Fruit fly (Drosophila melanogaster) whole organism, embryonic: ENCODE measurements around the gene EMC5.

Experiments used
- Awh ChIP-seq: fragments of 200-800 bp; sonication (Bioruptor generic); IDR thresholded peaks from 2 replicates; pipeline ENCODE4, ENCODE4 v1.3.6; 2022; ENCODE audit warnings: missing biosample characterization, missing genetic modification characterization
- B-H2 ChIP-seq: fragments of 200-800 bp; sonication (Bioruptor generic); optimal IDR thresholded peaks from 2 replicates; lab custom pipeline; 2018; ENCODE audit warnings: missing biosample characterization, mild to moderate bottlenecking, missing genetic modification characterization
- CG12299 ChIP-seq: fragments of 200-800 bp; sonication (Bioruptor generic); optimal IDR thresholded peaks from 2 replicates; lab custom pipeline; 2018; ENCODE audit warnings: missing biosample characterization, mild to moderate bottlenecking, missing genetic modification characterization
- CG14710 ChIP-seq: fragments of 200-800 bp; sonication (Bioruptor generic); optimal IDR thresholded peaks from 3 replicates; lab custom pipeline; 2019; ENCODE audit warnings: missing biosample characterization, mild to moderate bottlenecking, missing genetic modification characterization, moderate library complexity
- CG17385 ChIP-seq: fragments of 200-800 bp; sonication (Bioruptor generic); optimal IDR thresholded peaks from 3 replicates; lab custom pipeline; 2018; ENCODE audit warnings: missing biosample characterization, mild to moderate bottlenecking, missing genetic modification characterization
- CG18011 ChIP-seq: fragments of 200-800 bp; sonication (Bioruptor generic); optimal IDR thresholded peaks from 2 replicates; lab custom pipeline; 2017; ENCODE audit warnings: missing biosample characterization, missing genetic modification characterization, mild to moderate bottlenecking, moderate library complexity, missing genotype
- CG30020 ChIP-seq: fragments of 200-800 bp; optimal IDR thresholded peaks from 2 replicates; lab custom pipeline; 2019; ENCODE audit warnings: missing biosample characterization, mild to moderate bottlenecking, missing genetic modification characterization, moderate library complexity
- CG30403 ChIP-seq: fragments of 200-800 bp; sonication (Bioruptor generic); optimal IDR thresholded peaks from 3 replicates; lab custom pipeline; 2016; ENCODE audit warnings: missing biosample characterization, missing genetic modification characterization
- CG3281 ChIP-seq: fragments of 200-800 bp; sonication (Bioruptor generic); optimal IDR thresholded peaks from 3 replicates; lab custom pipeline; 2017; ENCODE audit warnings: missing biosample characterization, mild to moderate bottlenecking, missing genetic modification characterization
- CG3847 ChIP-seq: fragments of 200-800 bp; sonication (Bioruptor generic); IDR thresholded peaks from 2 replicates; pipeline ENCODE4 v1.3.6; 2022; ENCODE audit warnings: missing biosample characterization, missing genetic modification characterization
- CG5953 ChIP-seq: fragments of 200-800 bp; sonication (Bioruptor generic); IDR thresholded peaks from 2 replicates; pipeline ENCODE4 v1.3.6; 2022; ENCODE audit warnings: missing biosample characterization, missing genetic modification characterization
- CG6654 ChIP-seq: fragments of 200-800 bp; sonication (Bioruptor generic); optimal IDR thresholded peaks from 2 replicates; lab custom pipeline; 2017; ENCODE audit warnings: missing biosample characterization, mild to moderate bottlenecking, missing genetic modification characterization
- CG6813 ChIP-seq: fragments of 200-800 bp; sonication (Bioruptor generic); optimal IDR thresholded peaks from 2 replicates; lab custom pipeline; 2017; ENCODE audit warnings: missing biosample characterization, missing genetic modification characterization, mild to moderate bottlenecking, moderate library complexity, missing genetic modification reagents
- CG7786 ChIP-seq: fragments of 200-800 bp; sonication (Bioruptor generic); optimal IDR thresholded peaks from 2 replicates; lab custom pipeline; 2016; ENCODE audit warnings: missing biosample characterization, missing genetic modification characterization
- CG7928 ChIP-seq: fragments of 200-800 bp; sonication (Bioruptor generic); optimal IDR thresholded peaks from 2 replicates; lab custom pipeline; 2017; ENCODE audit warnings: missing biosample characterization, mild to moderate bottlenecking, missing genetic modification characterization
- CG8359 ChIP-seq: fragments of 200-800 bp; sonication (Bioruptor generic); optimal IDR thresholded peaks from 2 replicates; lab custom pipeline; 2017; ENCODE audit warnings: missing biosample characterization, mild to moderate bottlenecking, missing genetic modification characterization, borderline replicate concordance
- CG8388 ChIP-seq: fragments of 200-800 bp; sonication (Bioruptor generic); optimal IDR thresholded peaks from 2 replicates; lab custom pipeline; 2019; ENCODE audit warnings: missing biosample characterization, mild to moderate bottlenecking, missing genetic modification characterization, moderate library complexity
- CG8478 ChIP-seq: fragments of >200 bp; optimal IDR thresholded peaks from 2 replicates; lab custom pipeline; 2018
- Doc2 ChIP-seq: fragments of 200-800 bp; sonication (Bioruptor generic); IDR thresholded peaks from 2 replicates; pipeline ENCODE4 v1.3.6; 2022; ENCODE audit warnings: missing biosample characterization, missing genetic modification characterization
- Drgx ChIP-seq: fragments of 200-800 bp; sonication (Bioruptor generic); IDR thresholded peaks from 2 replicates; pipeline ENCODE4 v1.3.6; 2022; ENCODE audit warnings: missing biosample characterization, missing genetic modification characterization
- E2f2 ChIP-seq: fragments of 200-800 bp; sonication (Bioruptor generic); IDR thresholded peaks from 2 replicates; pipeline ENCODE4 v1.3.6; 2022; ENCODE audit warnings: missing biosample characterization, missing genetic modification characterization
- HLH54F ChIP-seq: fragments of 200-800 bp; sonication (Bioruptor generic); optimal IDR thresholded peaks from 3 replicates; lab custom pipeline; 2016; ENCODE audit warnings: missing biosample characterization, missing genetic modification characterization
- HmgD ChIP-seq: fragments of 200-800 bp; sonication (Bioruptor generic); optimal IDR thresholded peaks from 3 replicates; lab custom pipeline; 2016; ENCODE audit warnings: missing biosample characterization, missing genetic modification characterization
- Lpt ChIP-seq: fragments of >200 bp; optimal IDR thresholded peaks from 2 replicates; lab custom pipeline; 2018; ENCODE audit warnings: missing biosample characterization, missing genetic modification characterization
- MBD-R2 ChIP-seq: fragments of 200-800 bp; sonication (Bioruptor generic); IDR thresholded peaks from 2 replicates; pipeline ENCODE4 v1.3.6; 2022; ENCODE audit warnings: missing biosample characterization, missing genetic modification characterization
- NFAT ChIP-seq: fragments of 200-800 bp; sonication (Bioruptor generic); IDR thresholded peaks from 2 replicates; pipeline ENCODE4 v1.3.6; 2022; ENCODE audit warnings: missing biosample characterization, missing genetic modification characterization
- Oaz ChIP-seq: fragments of 200-800 bp; sonication (Bioruptor generic); IDR thresholded peaks from 2 replicates; pipeline ENCODE4 v1.3.6; 2022; ENCODE audit warnings: missing biosample characterization, missing genetic modification characterization
- al ChIP-seq: fragments of 200-800 bp; sonication (Bioruptor generic); IDR thresholded peaks from 2 replicates; pipeline ENCODE4 v1.3.6; 2022; ENCODE audit warnings: missing biosample characterization, missing genetic modification characterization
- bbx ChIP-seq: fragments of 200-800 bp; sonication (Bioruptor generic); IDR thresholded peaks from 2 replicates; pipeline ENCODE4 v1.3.6; 2022; ENCODE audit warnings: missing biosample characterization, missing genetic modification characterization; ENCODE audit not compliant: partially characterized antibody
- bsh ChIP-seq, 2 experiments: fragments of 200-800 bp; sonication (Bioruptor generic); optimal IDR thresholded peaks; 2 replicates each; lab custom pipeline; 2017 to 2018; ENCODE audit warnings: mild to moderate bottlenecking in 2 of 2, missing biosample characterization in 2 of 2, missing genetic modification characterization in 2 of 2, moderate library complexity in 1 of 2
- crp ChIP-seq, 2 experiments: fragments of 200-800 bp; sonication (Bioruptor generic); optimal IDR thresholded peaks; 2 replicates in 1 of 2; 3 replicates in 1 of 2; lab custom pipeline; 2017; ENCODE audit warnings: missing biosample characterization in 2 of 2, missing genetic modification characterization in 2 of 2, mild to moderate bottlenecking in 1 of 2, moderate library complexity in 1 of 2
- dan ChIP-seq: fragments of 200-800 bp; sonication (Bioruptor generic); IDR thresholded peaks from 2 replicates; pipeline ENCODE4 v1.3.6; 2022; ENCODE audit warnings: missing biosample characterization, missing genetic modification characterization
- dati ChIP-seq: fragments of 200-800 bp; sonication (Bioruptor generic); IDR thresholded peaks from 2 replicates; pipeline ENCODE4 v1.3.6; 2022; ENCODE audit warnings: missing biosample characterization, missing genetic modification characterization
- dm ChIP-seq: fragments of 200-800 bp; sonication (Bioruptor generic); optimal IDR thresholded peaks from 3 replicates; lab custom pipeline; 2016; ENCODE audit warnings: missing biosample characterization, missing genetic modification characterization
- dmrt99B ChIP-seq: fragments of 200-800 bp; sonication (Bioruptor generic); optimal IDR thresholded peaks from 2 replicates; lab custom pipeline; 2018; ENCODE audit warnings: missing biosample characterization, mild to moderate bottlenecking, missing genetic modification characterization, moderate library complexity
- dpn ChIP-seq, 2 experiments: fragments of 200-800 bp; sonication (Bioruptor generic); optimal IDR thresholded peaks; 3 replicates each; lab custom pipeline; 2016; ENCODE audit warnings: missing biosample characterization in 2 of 2, missing genetic modification characterization in 2 of 2
- gem ChIP-seq: fragments of 200-800 bp; sonication (Bioruptor generic); optimal IDR thresholded peaks from 2 replicates; lab custom pipeline; 2019; ENCODE audit warnings: missing biosample characterization, mild to moderate bottlenecking, missing genetic modification characterization, moderate library complexity
- grau ChIP-seq: fragments of 200-800 bp; optimal IDR thresholded peaks from 3 replicates; lab custom pipeline; 2019; ENCODE audit warnings: missing biosample characterization, mild to moderate bottlenecking, missing genetic modification characterization, moderate library complexity
- gt ChIP-seq: fragments of 200-800 bp; sonication (Bioruptor generic); IDR thresholded peaks from 2 replicates; pipeline ENCODE4 v1.3.6; 2022; ENCODE audit warnings: missing biosample characterization, missing genetic modification characterization
- lab ChIP-seq: fragments of 200-800 bp; sonication (Bioruptor generic); optimal IDR thresholded peaks from 3 replicates; lab custom pipeline; 2017; ENCODE audit warnings: missing biosample characterization, missing genetic modification characterization, mild to moderate bottlenecking, moderate library complexity, missing genetic modification reagents
- lov ChIP-seq, 2 experiments: fragments of 200-800 bp in 1 of 2; fragments of >200 bp in 1 of 2; sonication (Bioruptor generic) in 1 of 2; IDR thresholded peaks in 1 of 2; optimal IDR thresholded peaks in 1 of 2; 2 replicates in 1 of 2; 3 replicates in 1 of 2; pipeline versions ENCODE4 v1.3.6 to Lab custom; 2017 to 2022; ENCODE audit warnings: missing biosample characterization in 1 of 2, missing genetic modification characterization in 1 of 2
- mam ChIP-seq: fragments of 200-800 bp; sonication (Bioruptor generic); optimal IDR thresholded peaks from 3 replicates; lab custom pipeline; 2016; ENCODE audit warnings: missing biosample characterization, missing genetic modification characterization
- phol ChIP-seq: fragments of 200-800 bp; sonication (Bioruptor generic); optimal IDR thresholded peaks from 3 replicates; lab custom pipeline; 2018; ENCODE audit warnings: missing biosample characterization, mild to moderate bottlenecking, missing genetic modification characterization, moderate library complexity
- psq ChIP-seq: fragments of 200-800 bp; sonication (Bioruptor generic); optimal IDR thresholded peaks from 2 replicates; lab custom pipeline; 2017; ENCODE audit warnings: missing biosample characterization, missing genetic modification characterization
- row ChIP-seq: fragments of 200-800 bp; sonication (Bioruptor generic); IDR thresholded peaks from 3 replicates; pipeline ENCODE4 v1.3.6; 2022; ENCODE audit warnings: missing biosample characterization, missing genetic modification characterization
- schlank ChIP-seq: fragments of 200-800 bp; sonication (Bioruptor generic); optimal IDR thresholded peaks from 2 replicates; lab custom pipeline; 2018; ENCODE audit warnings: missing biosample characterization, mild to moderate bottlenecking, missing genetic modification characterization
- seq ChIP-seq: fragments of 200-800 bp; sonication (Bioruptor generic); IDR thresholded peaks from 2 replicates; pipeline ENCODE4 v1.3.6; 2022; ENCODE audit warnings: missing biosample characterization, missing genetic modification characterization
- twi ChIP-seq: fragments of 200-800 bp; optimal IDR thresholded peaks from 2 replicates; lab custom pipeline; 2019; ENCODE audit warnings: missing biosample characterization, mild to moderate bottlenecking, missing genetic modification characterization, moderate library complexity
- yki ChIP-seq: fragments of >200 bp; optimal IDR thresholded peaks from 3 replicates; lab custom pipeline; 2018
- zf30C ChIP-seq: fragments of 200-800 bp; sonication (Bioruptor generic); optimal IDR thresholded peaks from 3 replicates; lab custom pipeline; 2018; ENCODE audit warnings: missing biosample characterization, mild to moderate bottlenecking, missing genetic modification characterization

Gene EMC5

dm6 chr2L:18946636-18947514, 40.6 kb upstream of the EMC5 start (continued):
- TF ChIP-seq Doc2 (GFP tag; lab: Robert Waterston, UW): no peak
- TF ChIP-seq seq (GFP tag; lab: Robert Waterston, UW): no peak
- TF ChIP-seq CG12299 (tag; lab: Kevin White, UChicago): no peak
- TF ChIP-seq dm (GFP tag; lab: Kevin White, UChicago): no peak
- TF ChIP-seq CG17385 (GFP tag; lab: Kevin White, UChicago): peak; percentile 77
- peak; percentile 39 for TF ChIP-seq bbx (GFP tag; lab: Robert Waterston, UW)
- TF ChIP-seq CG6813 (GFP tag; lab: Kevin White, UChicago): no peak
- 0 out of 3 replicates have a peak, but pooled peaks have one; percentile 29 for TF ChIP-seq row
- TF ChIP-seq phol (tag; lab: Kevin White, UChicago): peak; percentile 57
- no peak for TF ChIP-seq CG5953 (GFP tag; lab: Robert Waterston, UW)
- peak; percentile 78 for TF ChIP-seq gem (tag; lab: Kevin White, UChicago)
- TF ChIP-seq Oaz: no peak
- TF ChIP-seq al: no peak
- TF ChIP-seq CG30403 (GFP tag; lab: Kevin White, UChicago): no peak
- no peak for TF ChIP-seq Awh (GFP tag; lab: Robert Waterston, UW)
- TF ChIP-seq dpn (GFP tag; optimal IDR thresholded peaks at IDR 0.05; lab: Kevin White, UChicago): no peak
- peak; percentile 68 to 92 for TF ChIP-seq bsh (GFP tag; optimal IDR thresholded peaks at IDR 0.05; lab: Kevin White, UChicago)
- TF ChIP-seq Lpt (GFP tag; lab: Kevin White, UChicago): no peak
- TF ChIP-seq lab: no peak
- TF ChIP-seq E2f2 (GFP tag; lab: Robert Waterston, UW): no peak
- no peak for TF ChIP-seq gt (GFP tag; lab: Robert Waterston, UW)
- TF ChIP-seq twi: no peak
- TF ChIP-seq dan: no peak
- no peak for TF ChIP-seq schlank
- no peak for TF ChIP-seq CG3847 (GFP tag; lab: Robert Waterston, UW)
- peak; percentile 63 for TF ChIP-seq zf30C (GFP tag; lab: Kevin White, UChicago)
- TF ChIP-seq CG14710 (tag; lab: Kevin White, UChicago): peak; percentile 64
- TF ChIP-seq CG30020 (tag; lab: Kevin White, UChicago): no peak
- no peak for TF ChIP-seq yki (lab: Kevin White, UChicago)
- no peak for TF ChIP-seq MBD-R2 (GFP tag; lab: Robert Waterston, UW)
- TF ChIP-seq dati (GFP tag; lab: Robert Waterston, UW): no peak
- no peak for TF ChIP-seq B-H2 (GFP tag; lab: Kevin White, UChicago)
- TF ChIP-seq HmgD (GFP tag; lab: Kevin White, UChicago): no peak
- no peak for TF ChIP-seq CG18011
- TF ChIP-seq CG7928 (GFP tag; lab: Kevin White, UChicago): no peak
- no peak for TF ChIP-seq CG7786
- no peak for TF ChIP-seq crp (GFP tag; optimal IDR thresholded peaks at IDR 0.05; lab: Kevin White, UChicago)
- TF ChIP-seq HLH54F (GFP tag; lab: Kevin White, UChicago): no peak
- no peak for TF ChIP-seq CG6654 (GFP tag; lab: Kevin White, UChicago)
- TF ChIP-seq CG3281 (GFP tag; lab: Kevin White, UChicago): no peak
- no peak for TF ChIP-seq psq (GFP tag; lab: Kevin White, UChicago)
- peak; percentile 53 for TF ChIP-seq CG8388 (GFP tag; lab: Kevin White, UChicago)
- TF ChIP-seq lov (optimal IDR thresholded peaks at IDR 0.05; lab: Kevin White, UChicago): no peak
- TF ChIP-seq lov (GFP tag; IDR thresholded peaks at IDR 0.05; lab: Robert Waterston, UW): no peak
- no peak for TF ChIP-seq CG8359 (GFP tag; lab: Kevin White, UChicago)
- peak; percentile 8 for TF ChIP-seq dmrt99B (tag; lab: Kevin White, UChicago)
- no peak for TF ChIP-seq CG8478
- TF ChIP-seq NFAT (GFP tag; lab: Robert Waterston, UW): no peak
- no peak; the same call in 1 of the 2 replicates for TF ChIP-seq Drgx (GFP tag; lab: Robert Waterston, UW)
- TF ChIP-seq mam (GFP tag; lab: Kevin White, UChicago): no peak
- peak; percentile 45 for TF ChIP-seq grau (tag; lab: Kevin White, UChicago)
